Worm (Caenorhabditis elegans): ENCODE results near the gene srw-120.

The srw-120 gene

ce11 chrV:2996105-2996504 lies at the start of gene srw-120:
Gene srw-120, minus strand, starts transcription at chrV:2996205.
- no peak for TF ChIP-seq ama-1 (optimal IDR thresholded peaks at IDR 0.05)
- TF ChIP-seq tra-4 (tag; optimal IDR thresholded peaks at IDR 0.05) = no peak
- TF ChIP-seq hmg-4 (GFP tag; optimal IDR thresholded peaks at IDR 0.05) = no peak
- no peak for TF ChIP-seq B0310.2 (tag; optimal IDR thresholded peaks at IDR 0.05)
- TF ChIP-seq tbx-11 (GFP tag; IDR thresholded peaks at IDR 0.05) = no peak
- TF ChIP-seq scrt-1 (GFP tag; IDR thresholded peaks at IDR 0.05) = no peak
- TF ChIP-seq ets-7 (tag; optimal IDR thresholded peaks at IDR 0.05) = no peak
- TF ChIP-seq pes-1 (GFP tag; IDR thresholded peaks at IDR 0.05) = no peak
- TF ChIP-seq F13C5.2 (tag; optimal IDR thresholded peaks at IDR 0.05) = no peak
- no peak for TF ChIP-seq hmbx-1 (tag; optimal IDR thresholded peaks at IDR 0.05)
- TF ChIP-seq flt-1 (GFP tag; IDR thresholded peaks at IDR 0.05) = no peak
- TF ChIP-seq ceh-13 (GFP tag; optimal IDR thresholded peaks at IDR 0.05) = no peak
- TF ChIP-seq aly-1 (tag; optimal IDR thresholded peaks at IDR 0.05) = no peak
- no peak for TF ChIP-seq sea-1 (GFP tag; conservative IDR thresholded peaks at IDR 0.05)
- TF ChIP-seq hnd-1 (tag; optimal IDR thresholded peaks at IDR 0.05) = no peak
- TF ChIP-seq ceh-36 (tag; optimal IDR thresholded peaks at IDR 0.05) = no peak
- TF ChIP-seq tbx-37 (GFP tag; conservative IDR thresholded peaks at IDR 0.05) = no peak

- no peak for TF ChIP-seq aly-1 (tag; optimal IDR thresholded peaks at IDR 0.05)
- no peak for TF ChIP-seq F13C5.2 (tag; optimal IDR thresholded peaks at IDR 0.05)
- TF ChIP-seq hnd-1 (tag; optimal IDR thresholded peaks at IDR 0.05) = no peak
- TF ChIP-seq ceh-36 (tag; optimal IDR thresholded peaks at IDR 0.05) = no peak
Measured at ce11 chrV:3044837-3045236, 48.8 kb upstream of the srw-120 start, which contains the start of gene F59D6.1. Gene F59D6.1, plus strand, starts transcription at chrV:3045137.

ce11 chrV:3040930-3041329 lies 44.9 kb upstream of the srw-120 start:
- TF ChIP-seq ceh-36 (tag; optimal IDR thresholded peaks at IDR 0.05) (no peak), ama-1 (optimal IDR thresholded peaks at IDR 0.05) (no peak), F13C5.2 (tag; optimal IDR thresholded peaks at IDR 0.05) (no peak), tbx-37 (GFP tag; conservative IDR thresholded peaks at IDR 0.05) (no peak), B0310.2 (tag; optimal IDR thresholded peaks at IDR 0.05) (no peak), hnd-1 (tag; optimal IDR thresholded peaks at IDR 0.05) (no peak), ets-7 (tag; optimal IDR thresholded peaks at IDR 0.05) (no peak), tra-4 (tag; optimal IDR thresholded peaks at IDR 0.05) (no peak), aly-1 (tag; optimal IDR thresholded peaks at IDR 0.05) (no peak), sea-1 (GFP tag; conservative IDR thresholded peaks at IDR 0.05) (no peak), tbx-11 (GFP tag; IDR thresholded peaks at IDR 0.05) (no peak), flt-1 (GFP tag; IDR thresholded peaks at IDR 0.05) (no peak), ceh-13 (GFP tag; optimal IDR thresholded peaks at IDR 0.05) (no peak), hmbx-1 (tag; optimal IDR thresholded peaks at IDR 0.05) (no peak), scrt-1 (GFP tag; IDR thresholded peaks at IDR 0.05) (no peak)

- TF ChIP-seq B0310.2 (tag; optimal IDR thresholded peaks at IDR 0.05) = no peak
- no peak for TF ChIP-seq hnd-1 (tag; optimal IDR thresholded peaks at IDR 0.05)
- no peak for TF ChIP-seq flt-1 (GFP tag; IDR thresholded peaks at IDR 0.05)
- TF ChIP-seq tra-4 (tag; optimal IDR thresholded peaks at IDR 0.05) = no peak
- no peak for TF ChIP-seq F13C5.2 (tag; optimal IDR thresholded peaks at IDR 0.05)
- no peak for TF ChIP-seq aly-1 (tag; optimal IDR thresholded peaks at IDR 0.05)
- no peak for TF ChIP-seq tbx-37 (GFP tag; conservative IDR thresholded peaks at IDR 0.05)
- TF ChIP-seq ama-1 (optimal IDR thresholded peaks at IDR 0.05) = no peak
Measured at ce11 chrV:3039282-3039681, 43.3 kb upstream of the srw-120 start, which contains the start of gene chpf-2. Gene chpf-2, minus strand, starts transcription at chrV:3039382.

ce11 chrV:3038058-3038457 lies 42.1 kb upstream of the srw-120 start:
- TF ChIP-seq ceh-13 (GFP tag; optimal IDR thresholded peaks at IDR 0.05) (no peak), tra-4 (tag; optimal IDR thresholded peaks at IDR 0.05) (no peak), ama-1 (optimal IDR thresholded peaks at IDR 0.05) (no peak), scrt-1 (GFP tag; IDR thresholded peaks at IDR 0.05) (no peak), flt-1 (GFP tag; IDR thresholded peaks at IDR 0.05) (no peak), ceh-36 (tag; optimal IDR thresholded peaks at IDR 0.05) (no peak), F13C5.2 (tag; optimal IDR thresholded peaks at IDR 0.05) (no peak)

- no peak for TF ChIP-seq tbx-37 (GFP tag; conservative IDR thresholded peaks at IDR 0.05)
- no peak for TF ChIP-seq hnd-1 (tag; optimal IDR thresholded peaks at IDR 0.05)
- TF ChIP-seq ets-7 (tag; optimal IDR thresholded peaks at IDR 0.05) = no peak
- no peak for TF ChIP-seq ama-1 (optimal IDR thresholded peaks at IDR 0.05)
- TF ChIP-seq ceh-36 (tag; optimal IDR thresholded peaks at IDR 0.05) = no peak
- TF ChIP-seq ceh-13 (GFP tag; optimal IDR thresholded peaks at IDR 0.05) = no peak
- no peak for TF ChIP-seq tbx-11 (GFP tag; IDR thresholded peaks at IDR 0.05)
- TF ChIP-seq pes-1 (GFP tag; IDR thresholded peaks at IDR 0.05) = no peak
- no peak for TF ChIP-seq aly-1 (tag; optimal IDR thresholded peaks at IDR 0.05)
- TF ChIP-seq sea-1 (GFP tag; conservative IDR thresholded peaks at IDR 0.05) = no peak
- TF ChIP-seq scrt-1 (GFP tag; IDR thresholded peaks at IDR 0.05) = no peak
- TF ChIP-seq hmbx-1 (tag; optimal IDR thresholded peaks at IDR 0.05) = no peak
Measured at ce11 chrV:3034236-3034635, 38.2 kb upstream of the srw-120 start, which contains the start of gene srw-8. Gene srw-8, minus strand, starts transcription at chrV:3034336.

ce11 chrV:3032343-3032742 lies 36.3 kb upstream of the srw-120 start, which contains the start of gene irld-38:
Gene irld-38, minus strand, starts transcription at chrV:3032443.
- TF ChIP-seq ama-1 (optimal IDR thresholded peaks at IDR 0.05) (no peak), ets-7 (tag; optimal IDR thresholded peaks at IDR 0.05) (no peak), ceh-13 (GFP tag; optimal IDR thresholded peaks at IDR 0.05) (no peak), scrt-1 (GFP tag; IDR thresholded peaks at IDR 0.05) (no peak), tra-4 (tag; optimal IDR thresholded peaks at IDR 0.05) (no peak), B0310.2 (tag; optimal IDR thresholded peaks at IDR 0.05) (no peak), aly-1 (tag; optimal IDR thresholded peaks at IDR 0.05) (no peak), hnd-1 (tag; optimal IDR thresholded peaks at IDR 0.05) (no peak), pes-1 (GFP tag; IDR thresholded peaks at IDR 0.05) (no peak), tbx-11 (GFP tag; IDR thresholded peaks at IDR 0.05) (no peak), F13C5.2 (tag; optimal IDR thresholded peaks at IDR 0.05) (no peak), hmg-4 (GFP tag; optimal IDR thresholded peaks at IDR 0.05) (no peak), sea-1 (GFP tag; conservative IDR thresholded peaks at IDR 0.05) (no peak), flt-1 (GFP tag; IDR thresholded peaks at IDR 0.05) (no peak), hmbx-1 (tag; optimal IDR thresholded peaks at IDR 0.05) (no peak)

ce11 chrV:3028205-3028604 lies 32.2 kb upstream of the srw-120 start, which contains the start of gene asp-7:
Gene asp-7, plus strand, starts transcription at chrV:3028285.
- TF ChIP-seq B0310.2 (tag; optimal IDR thresholded peaks at IDR 0.05) (no peak), ets-7 (tag; optimal IDR thresholded peaks at IDR 0.05) (no peak), ama-1 (optimal IDR thresholded peaks at IDR 0.05) (no peak), hnd-1 (tag; optimal IDR thresholded peaks at IDR 0.05) (no peak), scrt-1 (GFP tag; IDR thresholded peaks at IDR 0.05) (no peak), pes-1 (GFP tag; IDR thresholded peaks at IDR 0.05) (no peak), tbx-11 (GFP tag; IDR thresholded peaks at IDR 0.05) (no peak), ceh-36 (tag; optimal IDR thresholded peaks at IDR 0.05) (no peak), ceh-13 (GFP tag; optimal IDR thresholded peaks at IDR 0.05) (no peak), tra-4 (tag; optimal IDR thresholded peaks at IDR 0.05) (no peak), hmbx-1 (tag; optimal IDR thresholded peaks at IDR 0.05) (no peak), hmg-4 (GFP tag; optimal IDR thresholded peaks at IDR 0.05) (no peak), aly-1 (tag; optimal IDR thresholded peaks at IDR 0.05) (no peak), sea-1 (GFP tag; conservative IDR thresholded peaks at IDR 0.05) (no peak), F13C5.2 (tag; optimal IDR thresholded peaks at IDR 0.05) (no peak), tbx-37 (GFP tag; conservative IDR thresholded peaks at IDR 0.05) (no peak), flt-1 (GFP tag; IDR thresholded peaks at IDR 0.05) (no peak)

All from whole organism, early embryonic.